Worm (Caenorhabditis elegans) whole organism, young adult: ENCODE data around the gene ZK856.16.

ENCODE experiments used
- B0035.1 ChIP-seq: sonication (generic microtip); optimal IDR thresholded peaks from 2 replicates; lab custom pipeline; 2016; ENCODE audit warnings: missing genetic modification characterization, mild to moderate bottlenecking, missing compliant biosample characterization, missing genotype, missing genetic modification reagents
- C17E4.6 ChIP-seq: fragments of 200-800 bp; sonication (Bioruptor generic); IDR thresholded peaks from 2 replicates; pipeline ENCODE4 v1.3.6; 2022; ENCODE audit warnings: missing genetic modification reagents, missing genetic modification characterization, missing compliant biosample characterization
- D2030.7 ChIP-seq: fragments of 200-800 bp; sonication (Bioruptor generic); IDR thresholded peaks from 2 replicates; pipeline ENCODE4 v1.3.6; 2022; ENCODE audit warnings: missing genetic modification reagents, missing genetic modification characterization, missing compliant biosample characterization
- F39B2.1 ChIP-seq: fragments of 200-800 bp; sonication (Bioruptor generic); IDR thresholded peaks from 2 replicates; pipeline ENCODE4 v1.3.6; 2022; ENCODE audit warnings: missing genetic modification reagents, missing genetic modification characterization, missing compliant biosample characterization
- F49E8.2 ChIP-seq: sonication (generic microtip); optimal IDR thresholded peaks from 3 replicates; lab custom pipeline; 2017; ENCODE audit warnings: missing genetic modification characterization, mild to moderate bottlenecking, missing compliant biosample characterization, antibody characterized with exemption, moderate library complexity; ENCODE audit not compliant: insufficient read depth
- F52B5.7 ChIP-seq: sonication (generic microtip); optimal IDR thresholded peaks from 2 replicates; lab custom pipeline; 2016; ENCODE audit warnings: mild to moderate bottlenecking, missing genetic modification characterization, missing compliant biosample characterization
- Y67H2A.10 ChIP-seq: fragments of 200-800 bp; sonication (Bioruptor generic); conservative IDR thresholded peaks from 2 replicates; pipeline ENCODE4 v1.3.6; 2022; ENCODE audit warnings: missing genetic modification reagents, missing genetic modification characterization, missing compliant biosample characterization
- Y79H2A.3 ChIP-seq: fragments of 200-800 bp; sonication (Bioruptor generic); conservative IDR thresholded peaks from 2 replicates; pipeline ENCODE4 v1.3.6; 2022; ENCODE audit warnings: missing genetic modification reagents, missing genetic modification characterization, missing compliant biosample characterization
- ama-1 ChIP-seq, 3 experiments: fragments of 150-350 bp in 1 of 3; sonication (generic microtip) in 2 of 3; optimal IDR thresholded peaks; 2 replicates each; lab custom pipeline; 2014 to 2018; ENCODE audit warnings: missing biosample characterization in 2 of 3, missing genetic modification characterization in 2 of 3, missing genetic modification reagents in 2 of 3
- aptf-3 ChIP-seq: fragments of 200-800 bp; sonication (Bioruptor generic); IDR thresholded peaks from 2 replicates; pipeline ENCODE4 v1.3.6; 2022; ENCODE audit warnings: missing genetic modification characterization, missing compliant biosample characterization
- atf-7 ChIP-seq: sonication (generic microtip); optimal IDR thresholded peaks from 2 replicates; lab custom pipeline; 2017; ENCODE audit warnings: mild to moderate bottlenecking, missing genetic modification characterization, missing compliant biosample characterization
- cebp-1 ChIP-seq, 2 experiments: fragments of 200-800 bp in 1 of 2; sonication (Bioruptor generic) in 1 of 2; sonication (generic microtip) in 1 of 2; IDR thresholded peaks in 1 of 2; optimal IDR thresholded peaks in 1 of 2; 2 replicates each; pipeline versions ENCODE4 v1.3.6 to Lab custom; 2017 to 2022; ENCODE audit warnings: missing compliant biosample characterization in 2 of 2, missing genetic modification characterization in 2 of 2, mild to moderate bottlenecking in 1 of 2, missing genetic modification reagents in 1 of 2, moderate library complexity in 1 of 2
- ceh-40 ChIP-seq: fragments of 200-800 bp; sonication (Bioruptor generic); IDR thresholded peaks from 2 replicates; pipeline ENCODE4 v1.3.6; 2022; ENCODE audit warnings: missing genetic modification characterization, missing compliant biosample characterization
- ceh-58 ChIP-seq: fragments of 200-800 bp; sonication (Bioruptor generic); IDR thresholded peaks from 2 replicates; pipeline ENCODE4 v1.3.6; 2022; ENCODE audit warnings: missing genetic modification characterization, missing compliant biosample characterization
- die-1 ChIP-seq: sonication (generic microtip); optimal IDR thresholded peaks from 2 replicates; lab custom pipeline; 2016; ENCODE audit warnings: missing genotype, mild to moderate bottlenecking, missing genetic modification characterization, missing compliant biosample characterization
- dox-1 ChIP-seq: fragments of 200-800 bp; sonication (Bioruptor generic); IDR thresholded peaks from 2 replicates; pipeline ENCODE4 v1.3.6; 2022; ENCODE audit warnings: missing genetic modification reagents, missing genetic modification characterization, missing compliant biosample characterization
- efl-1 ChIP-seq: fragments of 150-350 bp; optimal IDR thresholded peaks from 2 replicates; lab custom pipeline; 2014; ENCODE audit warnings: missing biosample characterization, missing genetic modification reagents, missing genetic modification characterization
- ekl-4 ChIP-seq: fragments of 200-800 bp; sonication (Bioruptor generic); IDR thresholded peaks from 2 replicates; pipeline ENCODE4 v1.3.6; 2022; ENCODE audit warnings: missing genetic modification reagents, missing genetic modification characterization, missing compliant biosample characterization
- fkh-3 ChIP-seq: sonication (generic microtip); optimal IDR thresholded peaks from 2 replicates; lab custom pipeline; 2016; ENCODE audit warnings: mild to moderate bottlenecking, missing genetic modification characterization, missing compliant biosample characterization
- hmg-20 ChIP-seq: fragments of 200-800 bp; sonication (Bioruptor generic); IDR thresholded peaks from 2 replicates; pipeline ENCODE4 v1.3.6; 2022; ENCODE audit warnings: missing genetic modification reagents, missing genetic modification characterization, missing compliant biosample characterization
- hsf-1 ChIP-seq: fragments of 200-800 bp; sonication (Bioruptor generic); IDR thresholded peaks from 2 replicates; pipeline ENCODE4 v1.3.6; 2022; ENCODE audit warnings: missing genetic modification reagents, missing genetic modification characterization, missing compliant biosample characterization
- let-607 ChIP-seq, 2 experiments: fragments of 200-800 bp in 1 of 2; sonication (Bioruptor generic) in 1 of 2; sonication (generic microtip) in 1 of 2; optimal IDR thresholded peaks; 2 replicates each; lab custom pipeline; 2016 to 2018; ENCODE audit warnings: mild to moderate bottlenecking in 2 of 2, missing compliant biosample characterization in 2 of 2, missing genetic modification characterization in 2 of 2, moderate library complexity in 2 of 2, missing genotype in 1 of 2
- lin-26 ChIP-seq: fragments of 200-800 bp; sonication (Bioruptor generic); IDR thresholded peaks from 2 replicates; pipeline ENCODE4 v1.3.6; 2022; ENCODE audit warnings: missing genetic modification reagents, missing genetic modification characterization, missing compliant biosample characterization
- lin-40 ChIP-seq: sonication (generic microtip); optimal IDR thresholded peaks from 2 replicates; lab custom pipeline; 2016; ENCODE audit warnings: missing genetic modification characterization, mild to moderate bottlenecking, missing compliant biosample characterization, missing genotype, missing genetic modification reagents
- madf-8 ChIP-seq: fragments of 200-800 bp; sonication (Bioruptor generic); conservative IDR thresholded peaks from 2 replicates; pipeline ENCODE4 v1.3.6; 2022; ENCODE audit warnings: missing genetic modification reagents, missing genetic modification characterization, missing compliant biosample characterization
- mes-4 ChIP-seq: sonication (generic microtip); optimal IDR thresholded peaks from 2 replicates; lab custom pipeline; 2016; ENCODE audit warnings: missing genotype, missing genetic modification characterization, missing compliant biosample characterization
- nhr-179 ChIP-seq: sonication (generic microtip); optimal IDR thresholded peaks from 2 replicates; lab custom pipeline; 2016; ENCODE audit warnings: mild to moderate bottlenecking, missing genetic modification characterization, missing compliant biosample characterization
- nhr-80 ChIP-seq: sonication (generic microtip); optimal IDR thresholded peaks from 2 replicates; lab custom pipeline; 2016; ENCODE audit warnings: missing genetic modification characterization, missing compliant biosample characterization
- pha-4 ChIP-seq: fragments of 150-350 bp; sonication (generic microtip); optimal IDR thresholded peaks from 2 replicates; lab custom pipeline; 2014; ENCODE audit warnings: missing biosample characterization, missing genetic modification reagents, missing genetic modification characterization
- rec-8 ChIP-seq, 2 experiments: sonication (generic microtip); optimal IDR thresholded peaks; 2 replicates each; lab custom pipeline; 2016; ENCODE audit warnings: mild to moderate bottlenecking in 2 of 2, missing genetic modification characterization in 2 of 2, missing genetic modification reagents in 2 of 2, missing genotype in 2 of 2, missing biosample characterization in 1 of 2, missing compliant biosample characterization in 1 of 2, moderate library complexity in 1 of 2
- sdz-38 ChIP-seq: sonication (generic microtip); optimal IDR thresholded peaks from 2 replicates; lab custom pipeline; 2016; ENCODE audit warnings: missing genotype, missing genetic modification characterization, missing compliant biosample characterization
- snpc-3.4 ChIP-seq: sonication (generic microtip); optimal IDR thresholded peaks from 2 replicates; lab custom pipeline; 2017; ENCODE audit warnings: missing genetic modification characterization, mild to moderate bottlenecking, missing compliant biosample characterization, antibody characterized with exemption, moderate library complexity, missing genotype, missing genetic modification reagents
- unc-130 ChIP-seq: sonication (generic microtip); optimal IDR thresholded peaks from 2 replicates; lab custom pipeline; 2016; ENCODE audit warnings: missing genetic modification reagents, missing genetic modification characterization, missing compliant biosample characterization
- unc-62 ChIP-seq: fragments of 150-350 bp; optimal IDR thresholded peaks from 2 replicates; lab custom pipeline; 2014; ENCODE audit warnings: missing biosample characterization, missing genetic modification reagents, missing genetic modification characterization
- xnd-1 ChIP-seq: sonication (generic microtip); optimal IDR thresholded peaks from 2 replicates; lab custom pipeline; 2016; ENCODE audit warnings: missing genotype, missing genetic modification reagents, missing genetic modification characterization, missing compliant biosample characterization
- zfh-2 ChIP-seq: fragments of 200-800 bp; sonication (Bioruptor generic); conservative IDR thresholded peaks from 2 replicates; pipeline ENCODE4 v1.3.6; 2022; ENCODE audit warnings: missing genetic modification reagents, missing genetic modification characterization, missing compliant biosample characterization
- zim-3 ChIP-seq: sonication (generic microtip); optimal IDR thresholded peaks from 2 replicates; lab custom pipeline; 2017; ENCODE audit warnings: mild to moderate bottlenecking, missing genetic modification characterization, moderate library complexity, missing compliant biosample characterization
- ztf-25 ChIP-seq: fragments of 200-800 bp; sonication (Bioruptor generic); IDR thresholded peaks from 2 replicates; pipeline ENCODE4 v1.3.6; 2022; ENCODE audit warnings: missing genetic modification reagents, missing genetic modification characterization, missing compliant biosample characterization
- ztf-3 ChIP-seq: fragments of 200-800 bp; sonication (Bioruptor generic); optimal IDR thresholded peaks from 2 replicates; lab custom pipeline; 2018; ENCODE audit warnings: mild to moderate bottlenecking, missing genetic modification characterization, missing compliant biosample characterization

Gene ZK856.16

DNA sequence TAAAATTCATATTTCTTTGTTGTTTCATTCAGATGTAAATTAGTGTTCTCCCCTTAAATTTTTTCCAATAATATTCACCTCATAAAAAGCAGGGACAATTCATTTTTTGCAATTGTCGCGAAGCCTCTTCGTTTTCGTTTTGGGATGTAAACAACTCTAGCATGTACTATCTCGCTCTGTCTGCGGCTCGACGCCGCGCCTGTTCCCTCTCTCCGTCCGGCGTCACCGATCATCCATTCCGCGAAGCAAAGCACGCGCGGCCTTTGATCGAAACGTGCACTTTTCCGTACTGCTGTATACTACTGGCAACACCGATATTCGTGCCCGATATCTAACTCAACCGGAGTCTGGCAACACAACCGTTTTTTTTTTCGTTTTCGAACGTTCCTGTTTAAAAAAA is 41.6 kb upstream of the ZK856.16 start (continued):
- TF ChIP-seq lin-26 (GFP tag; lab: Robert Waterston, UW) (peak; percentile 44; the same call in 1 of the 2 replicates), B0035.1 (no peak), let-607 (tag; optimal IDR thresholded peaks at IDR 0.05; lab: Kevin White, UChicago) (no peak), unc-62 (GFP tag; lab: Kevin White, UChicago) (no peak), fkh-3 (tag; lab: Kevin White, UChicago) (no peak), F39B2.1 (GFP tag; lab: Robert Waterston, UW) (no peak), pha-4 (tag; lab: Kevin White, UChicago) (no peak), zfh-2 (GFP tag; lab: Robert Waterston, UW) (peak; percentile 82), ama-1 (optimal IDR thresholded peaks at IDR 0.05; lab: Kevin White, UChicago) (no peak), ama-1 (GFP tag; optimal IDR thresholded peaks at IDR 0.05; lab: Kevin White, UChicago) (no peak), ceh-40 (GFP tag; lab: Robert Waterston, UW) (0 out of 2 replicates have a peak, but pooled peaks have one; percentile 48), hsf-1 (GFP tag; lab: Robert Waterston, UW) (no peak), ceh-58 (GFP tag; lab: Robert Waterston, UW) (no peak), sdz-38 (tag; lab: Kevin White, UChicago) (no peak), lin-40 (tag; lab: Kevin White, UChicago) (no peak), C17E4.6 (GFP tag; lab: Robert Waterston, UW) (no peak), madf-8 (GFP tag; lab: Robert Waterston, UW) (no peak), nhr-80 (tag; lab: Kevin White, UChicago) (no peak), aptf-3 (GFP tag; lab: Robert Waterston, UW) (no peak), ztf-3 (GFP tag; lab: Kevin White, UChicago) (no peak), unc-130 (GFP tag; lab: Kevin White, UChicago) (no peak), cebp-1 (GFP tag; IDR thresholded peaks at IDR 0.05; lab: Robert Waterston, UW) (no peak), cebp-1 (tag; optimal IDR thresholded peaks at IDR 0.05; lab: Kevin White, UChicago) (no peak), dox-1 (GFP tag; lab: Robert Waterston, UW) (0 out of 2 replicates have a peak, but pooled peaks have one; percentile 9), ekl-4 (GFP tag; lab: Robert Waterston, UW) (no peak), die-1 (tag; lab: Kevin White, UChicago) (no peak), rec-8 (tag; optimal IDR thresholded peaks at IDR 0.05; lab: Kevin White, UChicago) (no peak), F52B5.7 (tag; lab: Kevin White, UChicago) (no peak), ztf-25 (no peak), Y79H2A.3 (GFP tag; lab: Robert Waterston, UW) (no peak), F49E8.2 (tag; lab: Kevin White, UChicago) (no peak), nhr-179 (no peak), hmg-20 (GFP tag; lab: Robert Waterston, UW) (no peak), xnd-1 (tag; lab: Kevin White, UChicago) (no peak), atf-7 (tag; lab: Kevin White, UChicago) (no peak), zim-3 (no peak), mes-4 (no peak), snpc-3.4 (no peak), D2030.7 (GFP tag; lab: Robert Waterston, UW) (0 out of 2 replicates have a peak, but pooled peaks have one; percentile 5), Y67H2A.10 (GFP tag; lab: Robert Waterston, UW) (no peak), efl-1 (GFP tag; lab: Kevin White, UChicago) (no peak)
